Worm (Caenorhabditis elegans) whole organism, L1 larva: ENCODE measurements around the gene Y105C5B.19.
"Not testable (repeated sequence)": the region's sequence is repeated elsewhere in the genome, so short reads cannot be mapped to it uniquely, and the experiment has no call there.

ENCODE experiments used
- F16B12.6 ChIP-seq: fragments of 150-350 bp; optimal IDR thresholded peaks from 2 replicates; lab custom pipeline; 2014; ENCODE audit warnings: missing biosample characterization, missing genetic modification characterization
- ama-1 ChIP-seq: fragments of 150-350 bp; optimal IDR thresholded peaks from 2 replicates; lab custom pipeline; 2014
- blmp-1 ChIP-seq: fragments of 150-350 bp; optimal IDR thresholded peaks from 2 replicates; lab custom pipeline; 2014; ENCODE audit warnings: missing biosample characterization, missing genetic modification characterization
- ceh-88 ChIP-seq: fragments of 200-800 bp; sonication (Bioruptor generic); IDR thresholded peaks from 2 replicates; pipeline ENCODE4 v1.3.6; 2022; ENCODE audit warnings: missing genetic modification characterization, missing compliant biosample characterization
- ceh-90 ChIP-seq: sonication (generic microtip); optimal IDR thresholded peaks from 2 replicates; lab custom pipeline; 2016; ENCODE audit warnings: missing genetic modification characterization, missing compliant biosample characterization
- ces-1 ChIP-seq: fragments of 150-350 bp; optimal IDR thresholded peaks from 2 replicates; lab custom pipeline; 2014; ENCODE audit warnings: missing biosample characterization, missing genetic modification reagents, missing genetic modification characterization
- efl-1 ChIP-seq, 4 experiments: fragments of 150-350 bp; optimal IDR thresholded peaks in 3 of 4; peaks in 1 of 4; 1 replicate in 1 of 4; 2 replicates in 3 of 4; lab custom pipeline; 2014; ENCODE audit warnings: missing biosample characterization in 2 of 4, missing genetic modification characterization in 2 of 4, missing genetic modification reagents in 2 of 4
- fkh-4 ChIP-seq: sonication (generic microtip); optimal IDR thresholded peaks from 2 replicates; lab custom pipeline; 2016; ENCODE audit warnings: missing compliant biosample characterization, missing genetic modification characterization, borderline replicate concordance
- fos-1 ChIP-seq: fragments of 150-350 bp; optimal IDR thresholded peaks from 2 replicates; lab custom pipeline; 2014; ENCODE audit warnings: missing biosample characterization, missing genetic modification characterization
- hlh-17 ChIP-seq: fragments of 200-800 bp; sonication (Bioruptor generic); optimal IDR thresholded peaks from 2 replicates; lab custom pipeline; 2018; ENCODE audit warnings: missing genetic modification characterization, mild to moderate bottlenecking, missing compliant biosample characterization, moderate library complexity, borderline replicate concordance
- hlh-4 ChIP-seq: sonication (generic microtip); optimal IDR thresholded peaks from 2 replicates; lab custom pipeline; 2016; ENCODE audit warnings: mild to moderate bottlenecking, missing genetic modification characterization, missing compliant biosample characterization
- isw-1 ChIP-seq: fragments of 200-800 bp; sonication (Bioruptor generic); IDR thresholded peaks from 2 replicates; pipeline ENCODE4 v1.3.6; 2022; ENCODE audit warnings: missing genetic modification characterization, missing compliant biosample characterization
- lin-14 ChIP-seq: fragments of 200-800 bp; sonication (Bioruptor generic); optimal IDR thresholded peaks from 2 replicates; lab custom pipeline; 2018; ENCODE audit warnings: mild to moderate bottlenecking, missing genetic modification characterization, moderate library complexity, missing compliant biosample characterization
- lin-39 ChIP-seq: fragments of 150-350 bp; optimal IDR thresholded peaks from 2 replicates; lab custom pipeline; 2014; ENCODE audit warnings: missing biosample characterization, missing genetic modification reagents, missing genetic modification characterization
- lir-3 ChIP-seq: sonication (generic microtip); optimal IDR thresholded peaks from 2 replicates; lab custom pipeline; 2016; ENCODE audit warnings: mild to moderate bottlenecking, missing genetic modification characterization, moderate library complexity, missing compliant biosample characterization; ENCODE audit not compliant: poor library complexity
- lsy-2 ChIP-seq, 2 experiments: fragments of 150-350 bp; optimal IDR thresholded peaks; 2 replicates each; lab custom pipeline; 2014; ENCODE audit warnings: missing biosample characterization in 2 of 2, missing genetic modification characterization in 2 of 2
- mdl-1 ChIP-seq, 2 experiments: fragments of 150-350 bp; optimal IDR thresholded peaks; 2 replicates each; lab custom pipeline; 2014 to 2017; ENCODE audit warnings: missing biosample characterization in 2 of 2, missing genetic modification characterization in 2 of 2, inconsistent platforms in 1 of 2
- mep-1 ChIP-seq: fragments of 150-350 bp; optimal IDR thresholded peaks from 2 replicates; lab custom pipeline; 2014; ENCODE audit warnings: missing biosample characterization, missing genetic modification characterization
- nhr-20 ChIP-seq: sonication (generic microtip); optimal IDR thresholded peaks from 2 replicates; lab custom pipeline; 2016; ENCODE audit warnings: mild to moderate bottlenecking, missing genetic modification characterization, missing compliant biosample characterization
- nhr-237 ChIP-seq: fragments of 150-350 bp; optimal IDR thresholded peaks from 2 replicates; lab custom pipeline; 2014; ENCODE audit warnings: missing biosample characterization, missing genetic modification characterization
- nhr-28 ChIP-seq: fragments of 150-350 bp; optimal IDR thresholded peaks from 2 replicates; lab custom pipeline; 2014; ENCODE audit warnings: missing biosample characterization, missing genetic modification characterization
- nhr-71 ChIP-seq: sonication (generic microtip); optimal IDR thresholded peaks from 2 replicates; lab custom pipeline; 2016; ENCODE audit warnings: mild to moderate bottlenecking, missing genetic modification characterization, moderate library complexity, missing compliant biosample characterization
- nhr-76 ChIP-seq: sonication (generic microtip); optimal IDR thresholded peaks from 2 replicates; lab custom pipeline; 2017; ENCODE audit warnings: missing biosample characterization, missing genetic modification characterization
- nhr-84 ChIP-seq: sonication (generic microtip); optimal IDR thresholded peaks from 2 replicates; lab custom pipeline; 2017; ENCODE audit warnings: missing biosample characterization, missing genetic modification characterization
- pqm-1 ChIP-seq: sonication (generic microtip); optimal IDR thresholded peaks from 3 replicates; lab custom pipeline; 2017; ENCODE audit warnings: missing biosample characterization, missing genetic modification characterization
- rnt-1 ChIP-seq: sonication (generic microtip); optimal IDR thresholded peaks from 2 replicates; lab custom pipeline; 2016; ENCODE audit warnings: mild to moderate bottlenecking, missing genetic modification characterization, moderate library complexity, missing compliant biosample characterization
- skn-1 ChIP-seq: fragments of 150-350 bp; optimal IDR thresholded peaks from 2 replicates; lab custom pipeline; 2014; ENCODE audit warnings: missing biosample characterization, missing genetic modification characterization
- snpc-4 ChIP-seq: fragments of 150-350 bp; optimal IDR thresholded peaks from 2 replicates; lab custom pipeline; 2014; ENCODE audit warnings: missing biosample characterization, missing genetic modification characterization
- tbx-2 ChIP-seq: sonication (generic microtip); optimal IDR thresholded peaks from 2 replicates; lab custom pipeline; 2016; ENCODE audit warnings: missing genetic modification characterization, missing compliant biosample characterization
- unc-130 ChIP-seq: fragments of 150-350 bp; optimal IDR thresholded peaks from 2 replicates; lab custom pipeline; 2017; ENCODE audit warnings: missing biosample characterization, missing genetic modification characterization, inconsistent platforms
- unc-62 ChIP-seq: fragments of 150-350 bp; optimal IDR thresholded peaks from 2 replicates; lab custom pipeline; 2014; ENCODE audit warnings: missing biosample characterization, missing genetic modification reagents, missing genetic modification characterization
- zip-4 ChIP-seq: fragments of 200-800 bp; sonication (Bioruptor generic); optimal IDR thresholded peaks from 2 replicates; lab custom pipeline; 2018; ENCODE audit warnings: mild to moderate bottlenecking, missing genetic modification characterization, moderate library complexity, missing compliant biosample characterization

The Y105C5B.19 gene

DNA sequence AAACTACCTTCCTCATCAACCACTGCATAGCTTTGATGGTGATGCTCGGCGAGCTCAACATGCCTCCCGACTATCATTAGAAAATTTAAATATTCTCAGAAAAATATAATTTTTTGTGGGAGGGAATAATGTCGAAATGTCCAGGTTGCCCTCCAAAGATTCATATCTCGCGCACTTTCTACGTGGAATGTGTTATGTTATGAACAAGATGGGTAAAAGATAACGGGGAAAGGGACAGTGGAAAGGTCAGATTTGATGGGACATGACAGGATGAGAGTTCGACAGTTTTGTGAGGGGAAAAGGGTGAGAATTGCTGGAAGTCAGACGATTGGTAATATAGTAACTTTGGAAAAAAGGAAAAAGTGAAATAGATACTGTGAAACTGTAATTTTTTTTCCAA is 22.5 kb upstream of the Y105C5B.19 start:
- TF ChIP-seq zip-4 (GFP tag; lab: Kevin White, UChicago) (no peak), blmp-1 (tag; lab: Kevin White, UChicago) (peak; percentile 68), ces-1 (GFP tag; lab: Kevin White, UChicago) (no peak)

DNA sequence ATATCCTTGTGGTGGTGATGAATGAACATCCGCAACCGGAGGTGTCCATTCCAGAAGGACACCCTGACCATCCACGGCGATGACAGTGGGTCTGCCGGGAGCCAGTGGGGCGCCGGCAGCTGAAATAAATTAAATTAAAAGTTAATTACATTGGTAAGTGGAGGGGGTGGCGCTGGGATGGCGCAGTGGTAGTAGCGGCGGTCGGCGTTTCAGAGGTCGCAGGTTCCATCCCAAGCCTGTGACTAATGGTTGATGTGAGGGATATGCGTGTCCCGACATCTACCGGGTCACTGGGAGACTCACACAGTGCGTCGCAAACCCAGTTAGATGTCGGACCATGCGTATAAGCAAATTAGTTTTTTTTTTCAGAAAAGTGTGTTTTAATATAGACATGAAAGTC is 21.7 kb upstream of the Y105C5B.19 start:
- TF ChIP-seq snpc-4: no peak
- no peak for TF ChIP-seq F16B12.6 (tag; lab: Kevin White, UChicago)
- no peak for TF ChIP-seq pqm-1
- no peak for TF ChIP-seq efl-1 (optimal IDR thresholded peaks at IDR 0.05; lab: Kevin White, UChicago)
- TF ChIP-seq efl-1 (GFP tag; optimal IDR thresholded peaks at IDR 0.05 in 1 of 2; lab: Kevin White, UChicago): peak in 1 of 2 experiments; percentile 48

DNA sequence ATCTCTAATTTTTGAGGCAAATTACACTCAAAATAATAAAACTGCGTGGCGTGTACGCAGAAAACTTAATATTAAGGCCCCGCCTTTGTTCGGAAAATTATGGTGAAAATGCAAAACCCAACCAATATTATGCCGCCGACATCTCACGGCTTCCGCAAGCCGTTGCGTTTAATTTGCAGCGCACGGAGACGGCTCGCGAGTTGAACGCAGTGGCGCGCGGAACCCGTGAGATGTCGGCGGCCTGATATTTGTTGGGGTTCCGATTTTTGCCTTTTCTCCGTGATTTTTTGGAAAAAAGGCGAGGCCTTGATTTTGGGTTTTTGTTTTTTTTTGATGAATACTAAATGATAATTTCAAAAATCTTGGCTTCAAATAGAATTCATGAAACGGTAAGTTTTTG is 17.3 kb upstream of the Y105C5B.19 start:
- TF ChIP-seq unc-62: no peak
- peak; percentile 21 for TF ChIP-seq snpc-4

DNA sequence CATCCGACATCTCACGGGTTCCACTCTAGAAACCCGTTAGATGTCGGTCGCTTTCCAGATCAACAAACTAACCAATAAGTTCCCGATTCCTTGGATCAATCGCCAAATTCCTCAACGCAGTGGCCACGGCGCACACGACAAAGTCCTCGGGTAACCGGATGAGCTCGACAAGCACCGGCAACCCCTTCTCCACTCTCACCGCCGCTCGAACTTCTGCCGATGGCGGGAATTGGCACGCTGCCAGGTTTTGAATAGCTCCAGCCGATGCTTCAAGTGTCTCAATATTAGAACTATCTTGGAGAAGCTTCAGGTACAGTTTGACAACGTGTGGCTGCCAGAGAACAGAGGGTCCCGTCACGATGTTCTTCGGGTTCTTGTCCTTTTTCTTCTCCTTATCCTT is 15.9 kb upstream of the Y105C5B.19 start:
- TF ChIP-seq nhr-28 (tag; lab: Kevin White, UChicago): no peak
- no peak for TF ChIP-seq mep-1
- no peak for TF ChIP-seq skn-1 (tag; lab: Kevin White, UChicago)
- TF ChIP-seq, all 84 proteins: peak for 0

DNA sequence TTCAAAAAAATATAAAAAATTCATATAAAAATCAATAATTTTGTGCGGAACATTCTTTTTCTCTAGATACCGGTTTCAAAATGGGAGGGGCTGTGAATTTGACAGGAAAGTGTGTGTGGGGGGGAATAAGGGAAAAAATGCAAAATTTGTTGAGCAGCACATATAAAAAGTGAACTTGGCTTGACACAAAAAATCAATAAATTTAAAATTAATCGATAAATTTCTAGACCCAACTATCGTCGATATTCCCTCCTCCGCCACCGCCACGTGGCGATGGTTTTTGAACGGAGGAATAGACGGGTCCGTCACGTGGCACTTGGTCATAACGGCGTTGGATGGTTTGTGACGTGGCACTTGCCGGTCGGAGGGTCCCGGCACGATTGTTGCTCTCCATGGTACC is 14.1 kb upstream of the Y105C5B.19 start:
- TF ChIP-seq nhr-71 (tag; lab: Kevin White, UChicago) (no peak), lin-14 (GFP tag; lab: Kevin White, UChicago) (no peak), nhr-237 (tag; lab: Kevin White, UChicago) (no peak), ceh-90 (no peak), nhr-20 (tag; lab: Kevin White, UChicago) (no peak), lsy-2 (tag; optimal IDR thresholded peaks at IDR 0.05; lab: Kevin White, UChicago) (no peak), rnt-1 (tag; lab: Kevin White, UChicago) (no peak), lir-3 (tag; lab: Kevin White, UChicago) (no peak), ceh-88 (no peak), tbx-2 (no peak), unc-130 (no peak)

DNA sequence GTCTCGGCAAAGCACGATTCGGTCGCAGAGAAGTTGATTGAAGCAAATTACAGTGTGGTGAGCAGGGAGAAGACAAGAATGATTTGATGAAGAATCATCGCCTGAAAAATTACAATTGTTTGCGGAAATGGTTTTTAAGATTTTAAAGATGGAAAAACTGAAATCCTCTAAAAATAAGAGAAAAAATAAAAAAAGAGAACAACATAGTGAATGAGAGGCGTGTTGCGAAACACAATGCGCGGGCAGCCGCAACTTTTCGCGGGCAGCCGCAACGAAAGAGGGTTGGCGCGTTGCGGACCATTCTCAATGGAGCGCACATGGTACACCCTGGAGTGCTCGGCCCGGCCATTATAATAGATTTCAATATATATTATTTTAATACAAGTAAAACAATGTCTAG is 10.7 kb upstream of the Y105C5B.19 start, which contains the start of gene Y105C5B.20:
Y105C5B.20 (minus strand) TSS at position 101 of the 400 bp plus-strand sequence.
- no peak for TF ChIP-seq nhr-76

DNA sequence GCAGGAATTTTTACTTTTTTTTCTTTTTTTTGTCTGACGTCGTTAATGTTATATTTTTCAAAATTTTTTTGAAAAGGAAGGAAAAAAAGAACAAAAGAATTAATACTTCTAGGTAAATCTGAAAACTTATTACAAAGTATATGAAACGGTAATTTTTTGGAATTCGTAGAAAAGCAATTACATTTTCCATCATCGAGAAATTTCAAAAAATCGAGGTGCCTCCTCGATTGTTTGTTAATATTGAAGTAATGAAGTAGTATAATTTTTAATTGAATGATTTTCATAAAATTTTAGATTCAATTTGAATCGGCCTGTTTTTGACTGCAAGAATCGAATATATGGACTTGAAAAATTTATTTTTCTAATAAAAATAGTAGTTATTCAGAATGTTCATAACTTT is 7.6 kb upstream of the Y105C5B.19 start:
- TF ChIP-seq nhr-237 (tag; lab: Kevin White, UChicago): no peak
- TF ChIP-seq fkh-4 (tag; lab: Kevin White, UChicago): no peak
- TF ChIP-seq lin-39 (tag; lab: Kevin White, UChicago): no peak
- no peak for TF ChIP-seq efl-1 (optimal IDR thresholded peaks at IDR 0.05; lab: Kevin White, UChicago)
- peak in 1 of 2 experiments; percentile 1 for TF ChIP-seq efl-1 (GFP tag; optimal IDR thresholded peaks at IDR 0.05 in 1 of 2; lab: Kevin White, UChicago)

DNA sequence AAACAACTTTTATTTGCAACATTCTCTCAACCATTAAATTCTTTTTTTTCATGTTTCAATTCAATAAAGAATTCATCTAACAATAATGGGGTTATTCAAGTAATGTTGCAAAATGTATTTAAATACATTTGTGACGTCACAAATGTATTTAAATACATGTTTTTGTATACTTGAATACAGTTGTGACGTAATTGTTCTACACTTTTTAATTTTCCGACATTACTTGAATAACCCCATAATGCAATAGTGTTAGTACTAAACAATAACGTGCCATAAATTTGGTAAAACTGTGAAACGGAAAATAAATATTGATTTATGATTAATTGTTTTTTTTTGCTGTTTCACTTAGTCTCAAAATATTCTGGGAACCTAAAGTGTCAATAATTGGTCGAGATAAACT is 4.2 kb downstream of the Y105C5B.19 start:
- not testable (repeated sequence) for TF ChIP-seq efl-1 (optimal IDR thresholded peaks at IDR 0.05; lab: Kevin White, UChicago)
- peak in 1 of 2 experiments; percentile 46 for TF ChIP-seq efl-1 (GFP tag; optimal IDR thresholded peaks at IDR 0.05 in 1 of 2; lab: Kevin White, UChicago)

DNA sequence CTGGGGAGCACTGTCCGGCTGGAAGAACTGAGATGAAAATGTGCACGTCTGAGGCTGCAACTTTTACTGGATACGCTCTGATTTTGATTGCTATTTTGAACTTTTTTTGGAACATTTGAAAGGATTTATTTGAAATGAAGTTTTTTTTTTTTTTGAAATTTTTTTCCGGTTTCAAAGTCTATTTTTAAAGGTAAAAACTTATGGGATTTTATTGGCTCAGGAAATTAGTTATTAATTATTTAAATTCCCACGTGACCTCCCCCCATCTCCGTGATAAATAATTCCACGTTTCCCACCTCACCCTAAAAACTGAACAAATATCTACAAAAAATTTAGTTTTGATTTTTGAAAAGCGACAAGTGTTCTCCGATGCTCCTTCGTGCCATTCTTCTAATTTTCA is 19.5 kb downstream of the Y105C5B.19 start, which contains the start of gene Y105C5B.18:
Y105C5B.18 (plus strand) TSS at position 301 of the 400 bp plus-strand sequence.
- no peak for TF ChIP-seq ama-1 (lab: Kevin White, UChicago)
- no peak for TF ChIP-seq lin-39 (tag; lab: Kevin White, UChicago)
- TF ChIP-seq fos-1 (tag; lab: Kevin White, UChicago): no peak
- no peak for TF ChIP-seq hlh-4
- TF ChIP-seq mep-1: no peak
- TF ChIP-seq snpc-4: no peak
- no peak for TF ChIP-seq nhr-84
- TF ChIP-seq unc-130: no peak
- no peak for TF ChIP-seq isw-1
- no peak for TF ChIP-seq hlh-17
- no peak for TF ChIP-seq mdl-1 (tag; optimal IDR thresholded peaks at IDR 0.05; lab: Kevin White, UChicago)
